Worm (Caenorhabditis elegans): Measurements from ENCODE around the gene frpr-12.

Gene frpr-12

DNA sequence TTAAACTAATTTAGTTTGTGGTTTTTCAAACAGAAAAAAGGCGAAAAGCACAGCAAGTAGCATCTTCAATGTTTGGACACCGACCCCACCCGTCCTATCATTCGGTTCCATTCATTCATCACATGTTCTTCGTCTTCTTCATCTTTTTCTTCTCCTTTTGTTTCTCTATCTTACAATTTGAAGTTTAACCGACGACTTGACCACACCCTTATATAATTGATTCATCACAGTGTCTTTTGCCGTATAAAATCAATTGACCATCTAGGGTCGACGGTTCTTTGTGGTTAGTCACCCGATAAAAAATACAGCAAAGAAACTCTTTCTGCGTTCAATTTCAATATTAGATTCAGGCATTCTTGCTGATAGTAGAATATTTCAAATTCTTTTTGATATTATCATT is 32.3 kb downstream of the frpr-12 start:
- no peak for TF ChIP-seq ctbp-1 (GFP tag; IDR thresholded peaks at IDR 0.05)
- TF ChIP-seq dmd-6 (GFP tag; IDR thresholded peaks at IDR 0.05), result peak; percentile 24; the same call in 1 of the 2 replicates
- TF ChIP-seq mep-1 (tag; optimal IDR thresholded peaks at IDR 0.05), result peak; percentile 56
- 0 out of 2 replicates have a peak, but pooled peaks have one; percentile 4 for TF ChIP-seq lin-38 (GFP tag; IDR thresholded peaks at IDR 0.05)
- TF ChIP-seq mxl-3 (GFP tag; optimal IDR thresholded peaks at IDR 0.05), result peak; percentile 23
- TF ChIP-seq aha-1 (tag), result peak; percentile 55
- peak; percentile 73 for TF ChIP-seq nhr-28 (tag; optimal IDR thresholded peaks at IDR 0.05)
- peak; percentile 56 for TF ChIP-seq ama-1 (optimal IDR thresholded peaks at IDR 0.05)
- TF ChIP-seq nhr-76 (tag; optimal IDR thresholded peaks at IDR 0.05), result no peak
- TF ChIP-seq mes-2 (tag; optimal IDR thresholded peaks at IDR 0.05; ENCODE audit: poor library complexity, severe bottlenecking), result peak; percentile 26
- TF ChIP-seq unc-62 (GFP tag; optimal IDR thresholded peaks at IDR 0.05 in 1 of 2), result peak in 1 of 2 experiments; percentile 75
- TF ChIP-seq unc-62 (tag; optimal IDR thresholded peaks at IDR 0.05), result no peak
- TF ChIP-seq pqm-1 (tag; optimal IDR thresholded peaks at IDR 0.05), result peak; percentile 57
- TF ChIP-seq hlh-30 (tag; optimal IDR thresholded peaks at IDR 0.05; ENCODE audit: insufficient read depth), result peak; percentile 73
- TF ChIP-seq hlh-11 (tag; optimal IDR thresholded peaks at IDR 0.05), result peak; percentile 67
- no peak for TF ChIP-seq set-16 (GFP tag; IDR thresholded peaks at IDR 0.05)

DNA sequence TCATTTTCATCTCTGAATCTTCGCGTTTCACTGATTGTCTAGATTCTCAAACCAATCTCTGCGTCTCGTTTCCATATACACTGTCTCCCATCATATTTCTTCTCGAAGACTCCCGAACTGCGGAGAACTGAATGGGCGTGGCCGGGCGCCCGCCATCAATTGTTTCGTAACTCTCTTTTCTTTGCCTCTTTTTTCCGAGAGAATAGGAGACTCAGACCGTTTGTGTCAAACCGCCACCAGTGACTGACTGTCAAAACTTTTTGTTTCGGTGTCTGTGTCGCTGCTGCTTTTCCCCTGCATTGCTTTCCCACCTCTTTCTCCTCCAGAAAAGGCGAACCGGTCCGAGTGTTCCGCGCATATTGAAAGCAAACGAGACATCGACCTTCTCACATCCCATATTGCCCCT is 33.4 kb downstream of the frpr-12 start, which contains the start of gene unc-23:
unc-23 (plus strand) TSS at position 176 of the 406 bp plus-strand sequence.
- TF ChIP-seq vab-7 (GFP tag; IDR thresholded peaks at IDR 0.05), result peak; percentile 49; the same call in 1 of the 2 replicates
- TF ChIP-seq rbr-2 (tag; optimal IDR thresholded peaks at IDR 0.05), result peak; percentile 35
- peak; percentile 93 for TF ChIP-seq zfp-3 (GFP tag; conservative IDR thresholded peaks at IDR 0.05)
- peak; percentile 88 for TF ChIP-seq nhr-11 (tag; optimal IDR thresholded peaks at IDR 0.05)
- peak; percentile 86 for TF ChIP-seq tra-1 (GFP tag; IDR thresholded peaks at IDR 0.05)
- peak; percentile 83 for TF ChIP-seq nhr-102 (tag; optimal IDR thresholded peaks at IDR 0.05)
- 0 out of 4 replicates have a peak, but pooled peaks of 1 of the 2 experiments have one; percentile 65 for TF ChIP-seq madf-5 (GFP tag; IDR thresholded peaks at IDR 0.05)
- TF ChIP-seq Y75B8A.6 (GFP tag; IDR thresholded peaks at IDR 0.05), result no peak; the same call in 1 of the 2 replicates
- TF ChIP-seq nhr-77 (tag; optimal IDR thresholded peaks at IDR 0.05), result peak; percentile 73
- peak; percentile 76 for TF ChIP-seq spr-1 (tag; optimal IDR thresholded peaks at IDR 0.05)
- TF ChIP-seq madf-9 (GFP tag; conservative IDR thresholded peaks at IDR 0.05), result peak; percentile 81
- peak; percentile 77 to 96 for TF ChIP-seq daf-16 (GFP tag; optimal IDR thresholded peaks at IDR 0.05)
- TF ChIP-seq daf-16 (tag; optimal IDR thresholded peaks at IDR 0.05), result peak; percentile 78
- no peak for TF ChIP-seq ceh-62 (tag; optimal IDR thresholded peaks at IDR 0.05)
- peak; percentile 45 for TF ChIP-seq T20F7.1 (GFP tag; optimal IDR thresholded peaks at IDR 0.05)
- TF ChIP-seq zag-1 (tag; optimal IDR thresholded peaks at IDR 0.05), result no peak
- TF ChIP-seq daf-12 (tag; optimal IDR thresholded peaks at IDR 0.05), result no peak
- TF ChIP-seq dmd-6 (GFP tag; IDR thresholded peaks at IDR 0.05), result peak; percentile 94
- no peak for TF ChIP-seq saeg-2 (GFP tag; IDR thresholded peaks at IDR 0.05)
- TF ChIP-seq fos-1 (tag; optimal IDR thresholded peaks at IDR 0.05), result no peak
- peak; percentile 91 for TF ChIP-seq pha-4 (GFP tag; IDR thresholded peaks at IDR 0.05)
- no peak for TF ChIP-seq pha-4 (tag; optimal IDR thresholded peaks at IDR 0.05)
- TF ChIP-seq lin-15B (tag; optimal IDR thresholded peaks at IDR 0.05), result no peak
- TF ChIP-seq nhr-10 (tag; optimal IDR thresholded peaks at IDR 0.05), result peak; percentile 77
- TF ChIP-seq mdt-29 (GFP tag; IDR thresholded peaks at IDR 0.05), result peak; percentile 99
- TF ChIP-seq mep-1 (tag; optimal IDR thresholded peaks at IDR 0.05), result peak; percentile 84
- no peak for TF ChIP-seq Y105C5A.15 (GFP tag; IDR thresholded peaks at IDR 0.05)
- peak; percentile 77; the same call in 1 of the 2 replicates for TF ChIP-seq set-16 (GFP tag; IDR thresholded peaks at IDR 0.05)
- TF ChIP-seq ceh-28 (tag; optimal IDR thresholded peaks at IDR 0.05), result no peak
- TF ChIP-seq arid-1 (GFP tag; conservative IDR thresholded peaks at IDR 0.05), result peak; percentile 45; the same call in 1 of the 2 replicates
- TF ChIP-seq lin-13 (GFP tag; optimal IDR thresholded peaks at IDR 0.05), result no peak
- peak; percentile 72 for TF ChIP-seq hlh-30 (tag; optimal IDR thresholded peaks at IDR 0.05; ENCODE audit: insufficient read depth)
- TF ChIP-seq nhr-28 (tag; optimal IDR thresholded peaks at IDR 0.05), result peak; percentile 85
- peak; percentile 97 for TF ChIP-seq hlh-11 (tag; optimal IDR thresholded peaks at IDR 0.05)
- TF ChIP-seq ztf-11 (tag; optimal IDR thresholded peaks at IDR 0.05), result no peak
- peak in 1 of 2 experiments; percentile 98 for TF ChIP-seq unc-62 (GFP tag; optimal IDR thresholded peaks at IDR 0.05 in 1 of 2)
- TF ChIP-seq unc-62 (tag; optimal IDR thresholded peaks at IDR 0.05), result no peak
- peak in 1 of 2 experiments; percentile 80 for TF ChIP-seq mdl-1 (tag; optimal IDR thresholded peaks at IDR 0.05)
- TF ChIP-seq attf-4 (tag; optimal IDR thresholded peaks at IDR 0.05), result no peak
- no peak for TF ChIP-seq ceh-32 (tag; optimal IDR thresholded peaks at IDR 0.05; ENCODE audit: poor library complexity)
- TF ChIP-seq dpl-1 (GFP tag; optimal IDR thresholded peaks at IDR 0.05), result peak; percentile 49
- TF ChIP-seq lin-38 (GFP tag; IDR thresholded peaks at IDR 0.05), result peak; percentile 54
